Worm (Caenorhabditis elegans): ENCODE results near the gene nhr-222.
"Not testable (repeated sequence)": the region's sequence is repeated elsewhere in the genome, so short reads cannot be mapped to it uniquely, and the experiment has no call there.

Gene nhr-222

ce11 chrV:3581034-3581433, 37.8 kb upstream of the nhr-222 start:
- TF ChIP-seq ztf-23 (GFP tag; IDR thresholded peaks at IDR 0.05) (no peak), cog-1 (tag; optimal IDR thresholded peaks at IDR 0.05) (no peak), tab-1 (GFP tag; IDR thresholded peaks at IDR 0.05) (no peak), flt-1 (GFP tag; IDR thresholded peaks at IDR 0.05) (no peak), klf-2 (GFP tag; conservative IDR thresholded peaks at IDR 0.05) (no peak), T22C8.4 (GFP tag; IDR thresholded peaks at IDR 0.05) (no peak), ztf-29 (GFP tag; IDR thresholded peaks at IDR 0.05) (no peak), med-1 (GFP tag; optimal IDR thresholded peaks at IDR 0.05; ENCODE audit: insufficient read depth) (no peak), ref-1 (GFP tag; conservative IDR thresholded peaks at IDR 0.05) (no peak)

DNA sequence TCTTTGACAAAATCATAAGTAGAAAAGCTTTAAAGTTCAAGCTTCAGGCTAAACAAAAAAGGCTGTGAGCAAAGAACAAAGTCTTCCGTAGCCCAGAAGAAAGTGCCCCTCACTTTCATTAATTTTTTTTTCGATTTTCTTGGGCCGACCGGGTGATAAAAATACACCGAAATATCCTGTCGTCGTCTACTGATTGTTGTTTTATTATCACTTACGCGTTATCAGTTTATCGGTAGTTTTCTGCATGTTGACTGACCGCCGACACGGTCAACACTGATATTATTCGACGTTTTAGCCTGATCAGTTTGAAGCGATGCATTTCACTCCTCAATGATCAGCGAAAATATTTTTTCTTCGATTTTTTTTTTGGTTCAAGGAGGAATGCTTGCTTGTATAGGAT, 37.1 kb upstream of the nhr-222 start:
- TF ChIP-seq med-1 (GFP tag; optimal IDR thresholded peaks at IDR 0.05; ENCODE audit: insufficient read depth) (no peak), cog-1 (tag; optimal IDR thresholded peaks at IDR 0.05) (no peak), flt-1 (GFP tag; IDR thresholded peaks at IDR 0.05) (no peak), ref-1 (GFP tag; conservative IDR thresholded peaks at IDR 0.05) (no peak), tab-1 (GFP tag; IDR thresholded peaks at IDR 0.05) (no peak), klf-2 (GFP tag; conservative IDR thresholded peaks at IDR 0.05) (no peak), ztf-29 (GFP tag; IDR thresholded peaks at IDR 0.05) (no peak)

DNA sequence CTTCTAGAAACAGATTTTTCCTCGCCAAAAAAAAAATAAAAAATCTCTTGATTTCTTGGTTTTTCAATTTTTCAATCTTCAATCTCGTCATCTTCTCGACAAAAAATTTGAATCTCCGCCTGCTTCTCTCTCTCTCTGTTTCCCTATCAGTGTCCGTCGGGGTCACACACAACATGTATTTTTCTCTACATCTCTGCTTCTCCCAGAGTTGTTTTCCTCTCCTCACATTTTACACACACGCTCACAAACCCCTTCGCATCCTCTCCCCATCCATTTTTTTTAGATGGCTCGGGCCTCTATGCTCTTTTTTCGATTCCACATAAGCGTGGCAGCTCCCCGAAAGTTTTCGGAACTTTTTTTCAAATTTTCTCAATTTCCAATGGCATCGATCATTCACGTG, 36.6 kb upstream of the nhr-222 start:
- TF ChIP-seq ztf-23 (GFP tag; IDR thresholded peaks at IDR 0.05) (no peak), med-1 (GFP tag; optimal IDR thresholded peaks at IDR 0.05; ENCODE audit: insufficient read depth) (no peak), T22C8.4 (GFP tag; IDR thresholded peaks at IDR 0.05) (no peak), ztf-29 (GFP tag; IDR thresholded peaks at IDR 0.05) (no peak), cog-1 (tag; optimal IDR thresholded peaks at IDR 0.05) (no peak), tab-1 (GFP tag; IDR thresholded peaks at IDR 0.05) (no peak)

DNA sequence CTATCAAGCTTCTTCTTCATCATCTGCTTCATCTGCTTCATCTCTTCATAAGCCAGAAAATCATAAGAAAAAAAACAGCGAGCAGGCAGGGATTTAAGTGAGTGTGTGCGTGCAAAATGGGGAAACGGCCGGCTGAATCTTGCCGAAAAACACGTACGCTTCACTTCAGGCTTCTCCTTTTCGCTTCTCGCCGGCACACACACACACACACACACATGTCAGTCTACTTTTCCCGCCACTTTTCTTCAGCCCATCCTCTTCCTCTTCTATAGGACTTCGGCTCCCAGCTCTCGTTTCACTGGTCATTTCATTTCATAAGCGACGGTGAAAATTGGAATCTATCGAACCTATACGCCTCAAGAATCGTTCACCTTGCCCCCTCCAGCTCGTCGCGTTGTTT, 36.0 kb upstream of the nhr-222 start:
- no peak for TF ChIP-seq tab-1 (GFP tag; IDR thresholded peaks at IDR 0.05)
- no peak for TF ChIP-seq ztf-29 (GFP tag; IDR thresholded peaks at IDR 0.05)
- TF ChIP-seq klf-2 (GFP tag; conservative IDR thresholded peaks at IDR 0.05) = no peak

- TF ChIP-seq cog-1 (tag; optimal IDR thresholded peaks at IDR 0.05) (no peak), ref-1 (GFP tag; conservative IDR thresholded peaks at IDR 0.05) (no peak), ztf-29 (GFP tag; IDR thresholded peaks at IDR 0.05) (no peak), flt-1 (GFP tag; IDR thresholded peaks at IDR 0.05) (no peak)
Measured at ce11 chrV:3578813-3579212, 35.6 kb upstream of the nhr-222 start, which contains the start of gene pygl-1. pygl-1 (plus strand) TSS chrV:3579023.

DNA sequence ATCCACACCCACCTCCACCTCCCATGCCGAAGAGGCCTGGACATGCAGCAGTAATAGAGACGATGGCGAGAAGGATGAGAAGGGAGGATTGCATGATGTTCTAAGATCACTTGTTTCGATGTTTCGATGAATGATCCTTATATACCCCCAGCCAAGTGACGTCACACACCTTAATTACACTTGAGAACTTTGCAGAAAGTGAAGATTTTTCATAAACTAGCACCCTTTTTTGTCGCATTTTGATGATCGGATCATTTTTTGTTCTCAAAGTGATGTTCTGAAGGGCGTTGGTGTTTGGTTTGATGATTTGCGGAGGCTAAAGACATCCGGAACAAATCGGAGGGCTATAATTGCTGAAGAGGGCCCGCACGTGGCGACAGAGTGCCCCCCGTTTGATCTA, 32.5 kb upstream of the nhr-222 start, which contains the start of gene grl-27:
grl-27 (minus strand) TSS at position 101 of the 400 bp plus-strand sequence.
- TF ChIP-seq flt-1 (GFP tag; IDR thresholded peaks at IDR 0.05) (no peak), ref-1 (GFP tag; conservative IDR thresholded peaks at IDR 0.05) (no peak), tab-1 (GFP tag; IDR thresholded peaks at IDR 0.05) (no peak), med-1 (GFP tag; optimal IDR thresholded peaks at IDR 0.05; ENCODE audit: insufficient read depth) (no peak), ztf-23 (GFP tag; IDR thresholded peaks at IDR 0.05) (no peak), klf-2 (GFP tag; conservative IDR thresholded peaks at IDR 0.05) (no peak), cog-1 (tag; optimal IDR thresholded peaks at IDR 0.05) (no peak), ztf-29 (GFP tag; IDR thresholded peaks at IDR 0.05) (no peak), T22C8.4 (GFP tag; IDR thresholded peaks at IDR 0.05) (no peak)

DNA sequence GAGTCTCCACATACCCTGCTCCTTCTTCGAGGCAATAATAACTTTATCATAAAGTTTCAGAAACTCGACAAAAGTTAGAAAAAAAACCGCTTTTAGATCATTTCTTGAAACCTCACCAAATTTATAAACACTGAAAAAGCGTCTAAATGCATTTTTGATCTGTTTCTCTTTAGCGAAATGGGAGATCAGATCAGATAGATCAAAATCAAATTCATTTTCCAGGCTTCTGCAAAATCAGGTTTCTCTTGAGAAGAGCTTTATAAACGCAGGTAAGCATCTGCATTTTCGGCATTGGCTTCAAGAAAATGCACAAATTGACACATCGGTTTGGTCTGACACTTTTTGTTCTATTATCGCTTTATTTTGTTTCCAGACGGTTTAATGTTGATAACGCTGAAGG, 29.2 kb upstream of the nhr-222 start, which contains the start of gene F40C5.1:
F40C5.1 (plus strand) TSS at position 301 of the 400 bp plus-strand sequence.
- not testable (repeated sequence) for TF ChIP-seq ztf-23 (GFP tag; IDR thresholded peaks at IDR 0.05); ref-1 (GFP tag; conservative IDR thresholded peaks at IDR 0.05); flt-1 (GFP tag; IDR thresholded peaks at IDR 0.05)

DNA sequence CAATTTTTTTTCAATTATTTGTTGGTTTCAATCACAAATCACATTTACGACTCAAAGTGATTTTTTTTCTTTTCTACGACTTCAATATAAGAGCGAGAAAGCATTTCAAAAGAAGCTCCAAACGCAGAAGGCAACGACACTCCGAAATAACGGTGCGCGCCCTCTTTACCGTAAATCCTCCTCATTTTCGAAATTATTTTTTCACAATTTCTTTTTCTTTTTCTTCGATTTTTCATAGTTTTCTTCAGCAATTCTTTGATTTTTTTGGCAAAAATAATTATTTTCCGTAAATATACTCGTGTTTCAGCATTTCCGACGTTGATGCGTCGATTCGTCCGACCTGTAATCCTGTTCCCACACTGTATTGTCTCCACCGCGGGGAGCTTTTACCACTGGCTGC, 27.5 kb upstream of the nhr-222 start, which contains the start of gene F40C5.2:
F40C5.2 (plus strand) TSS at position 301 of the 400 bp plus-strand sequence.
- TF ChIP-seq flt-1, ztf-29, tab-1 (GFP tag; IDR thresholded peaks at IDR 0.05): not testable (repeated sequence)

DNA sequence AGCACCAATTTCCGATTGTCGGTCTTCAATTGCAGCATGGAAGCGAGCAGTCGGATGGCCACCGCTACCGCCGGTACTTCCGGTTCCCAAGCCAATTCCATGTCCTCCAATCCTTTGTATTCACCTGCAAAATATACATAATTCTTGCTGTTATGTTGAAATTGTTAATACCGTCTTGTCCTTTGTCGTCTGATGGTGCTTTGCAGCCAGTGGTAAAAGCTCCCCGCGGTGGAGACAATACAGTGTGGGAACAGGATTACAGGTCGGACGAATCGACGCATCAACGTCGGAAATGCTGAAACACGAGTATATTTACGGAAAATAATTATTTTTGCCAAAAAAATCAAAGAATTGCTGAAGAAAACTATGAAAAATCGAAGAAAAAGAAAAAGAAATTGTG, 21.1 kb upstream of the nhr-222 start, which contains the start of gene T24A6.17:
T24A6.17 (minus strand) TSS at position 101 of the 400 bp plus-strand sequence.
- TF ChIP-seq ztf-29 (GFP tag; IDR thresholded peaks at IDR 0.05); ztf-23 (GFP tag; IDR thresholded peaks at IDR 0.05); ref-1 (GFP tag; conservative IDR thresholded peaks at IDR 0.05): not testable (repeated sequence)

ce11 chrV:3562824-3563223, 19.6 kb upstream of the nhr-222 start, which contains the start of gene T24A6.16:
T24A6.16 (minus strand) TSS chrV:3562924.
- not testable (repeated sequence) for TF ChIP-seq ztf-29, tab-1, T22C8.4 (GFP tag; IDR thresholded peaks at IDR 0.05)

DNA sequence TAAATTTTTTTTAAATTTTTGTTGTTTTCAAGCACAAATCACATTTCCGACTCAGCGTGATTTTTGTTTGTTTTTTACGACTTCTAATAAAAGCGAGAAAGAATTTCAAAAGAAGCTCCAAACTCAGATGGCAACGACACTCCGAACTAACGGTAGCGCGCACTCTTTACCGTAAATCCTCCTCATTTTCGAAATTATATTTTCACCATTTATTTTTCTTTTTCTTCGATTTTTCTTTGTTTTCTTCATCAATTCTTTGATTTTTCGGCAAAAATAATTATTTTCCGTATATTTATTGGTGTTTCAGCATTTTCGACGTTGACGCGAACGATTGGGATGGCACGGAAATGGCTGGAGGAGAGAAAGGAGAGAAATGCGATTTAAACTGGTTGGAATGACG, 15.5 kb upstream of the nhr-222 start, which contains the start of gene T24A6.1:
T24A6.1 (plus strand) TSS at position 301 of the 400 bp plus-strand sequence.
- TF ChIP-seq ref-1 (GFP tag; conservative IDR thresholded peaks at IDR 0.05); ztf-23 (GFP tag; IDR thresholded peaks at IDR 0.05); flt-1 (GFP tag; IDR thresholded peaks at IDR 0.05): not testable (repeated sequence)
